Worm (Caenorhabditis elegans) whole organism, late embryonic: ENCODE measurements around the gene nhr-148.
A peak's percentile ranks its signal among the peaks of the same experiment; 100 is the strongest.

ENCODE experiments used
- C08G9.2 ChIP-seq: sonication (generic microtip); optimal IDR thresholded peaks from 2 replicates; lab custom pipeline; 2016; ENCODE audit warnings: mild to moderate bottlenecking, missing genetic modification characterization, moderate library complexity, missing compliant biosample characterization
- C38D4.7 ChIP-seq: fragments of 200-800 bp; sonication (Bioruptor generic); optimal IDR thresholded peaks from 2 replicates; lab custom pipeline; 2018; ENCODE audit warnings: mild to moderate bottlenecking, missing genetic modification characterization, moderate library complexity, missing compliant biosample characterization
- F13H6.1 ChIP-seq: sonication (generic microtip); optimal IDR thresholded peaks from 2 replicates; lab custom pipeline; 2016; ENCODE audit warnings: missing genetic modification characterization, missing compliant biosample characterization
- Y22D7AL.16 ChIP-seq: sonication (generic microtip); optimal IDR thresholded peaks from 2 replicates; lab custom pipeline; 2016; ENCODE audit warnings: missing genetic modification characterization, missing compliant biosample characterization
- ahr-1 ChIP-seq: sonication (generic microtip); optimal IDR thresholded peaks from 2 replicates; lab custom pipeline; 2016; ENCODE audit warnings: missing genetic modification characterization, missing compliant biosample characterization
- ceh-19 ChIP-seq: fragments of 200-800 bp; sonication (Bioruptor generic); optimal IDR thresholded peaks from 2 replicates; lab custom pipeline; 2018; ENCODE audit warnings: mild to moderate bottlenecking, missing genetic modification characterization, missing compliant biosample characterization
- ceh-22 ChIP-seq: sonication (generic microtip); optimal IDR thresholded peaks from 2 replicates; lab custom pipeline; 2017; ENCODE audit warnings: missing biosample characterization, missing genetic modification characterization
- ceh-45 ChIP-seq: fragments of 200-800 bp; sonication (Bioruptor generic); IDR thresholded peaks from 2 replicates; pipeline ENCODE4 v1.3.6; 2022; ENCODE audit warnings: missing genetic modification reagents, missing genetic modification characterization, missing compliant biosample characterization
- ceh-6 ChIP-seq: fragments of 200-800 bp; sonication (Bioruptor generic); optimal IDR thresholded peaks from 2 replicates; lab custom pipeline; 2018; ENCODE audit warnings: mild to moderate bottlenecking, missing genetic modification characterization, missing compliant biosample characterization
- ceh-9 ChIP-seq: sonication (generic microtip); optimal IDR thresholded peaks from 2 replicates; lab custom pipeline; 2016; ENCODE audit warnings: mild to moderate bottlenecking, missing genetic modification characterization, inconsistent platforms, missing compliant biosample characterization
- dmd-4 ChIP-seq: sonication (generic microtip); optimal IDR thresholded peaks from 2 replicates; lab custom pipeline; 2016; ENCODE audit warnings: borderline replicate concordance, missing genetic modification characterization, missing compliant biosample characterization
- elt-2 ChIP-seq: sonication (generic microtip); optimal IDR thresholded peaks from 2 replicates; lab custom pipeline; 2016; ENCODE audit warnings: missing genetic modification reagents, missing genetic modification characterization, missing compliant biosample characterization
- elt-4 ChIP-seq: sonication (generic microtip); optimal IDR thresholded peaks from 2 replicates; lab custom pipeline; 2016; ENCODE audit warnings: missing genetic modification characterization, missing compliant biosample characterization
- ets-4 ChIP-seq: sonication (generic microtip); optimal IDR thresholded peaks from 2 replicates; lab custom pipeline; 2016; ENCODE audit warnings: missing genetic modification characterization, missing compliant biosample characterization
- eyg-1 ChIP-seq: sonication (generic microtip); optimal IDR thresholded peaks from 2 replicates; lab custom pipeline; 2016; ENCODE audit warnings: missing genotype, missing genetic modification characterization, missing compliant biosample characterization
- fax-1 ChIP-seq: sonication (generic microtip); optimal IDR thresholded peaks from 2 replicates; lab custom pipeline; 2016; ENCODE audit warnings: missing genotype, missing genetic modification characterization, missing compliant biosample characterization
- gmeb-2 ChIP-seq: sonication (generic microtip); optimal IDR thresholded peaks from 2 replicates; lab custom pipeline; 2016; ENCODE audit warnings: missing genetic modification characterization, inconsistent platforms, missing compliant biosample characterization
- hlh-15 ChIP-seq: sonication (generic microtip); optimal IDR thresholded peaks from 2 replicates; lab custom pipeline; 2016; ENCODE audit warnings: missing genetic modification characterization, missing compliant biosample characterization
- hlh-30 ChIP-seq: sonication (generic microtip); optimal IDR thresholded peaks from 2 replicates; lab custom pipeline; 2017; ENCODE audit warnings: antibody characterized with exemption, missing genetic modification characterization, missing compliant biosample characterization; ENCODE audit not compliant: insufficient read depth
- lin-11 ChIP-seq: fragments of 200-800 bp; sonication (Bioruptor generic); optimal IDR thresholded peaks from 2 replicates; lab custom pipeline; 2018; ENCODE audit warnings: mild to moderate bottlenecking, missing genetic modification characterization, missing compliant biosample characterization
- mec-3 ChIP-seq: sonication (generic microtip); optimal IDR thresholded peaks from 2 replicates; lab custom pipeline; 2016; ENCODE audit warnings: borderline replicate concordance, missing genetic modification characterization, missing compliant biosample characterization
- pag-3 ChIP-seq: sonication (generic microtip); optimal IDR thresholded peaks from 2 replicates; lab custom pipeline; 2016; ENCODE audit warnings: missing compliant biosample characterization, missing genetic modification characterization, borderline replicate concordance
- pax-1 ChIP-seq: fragments of 150-350 bp; optimal IDR thresholded peaks from 2 replicates; lab custom pipeline; 2014; ENCODE audit warnings: missing biosample characterization, missing genetic modification characterization
- pha-2 ChIP-seq: sonication (generic microtip); optimal IDR thresholded peaks from 2 replicates; lab custom pipeline; 2017; ENCODE audit warnings: mild to moderate bottlenecking, missing genetic modification characterization, missing compliant biosample characterization
- pha-4 ChIP-seq: fragments of 150-350 bp; optimal IDR thresholded peaks from 2 replicates; lab custom pipeline; 2018; ENCODE audit warnings: missing biosample characterization, missing genetic modification reagents, missing genetic modification characterization
- pros-1 ChIP-seq: fragments of 150-350 bp; optimal IDR thresholded peaks from 2 replicates; lab custom pipeline; 2014; ENCODE audit warnings: missing biosample characterization, missing genetic modification reagents, missing genetic modification characterization
- rnt-1 ChIP-seq: sonication (generic microtip); optimal IDR thresholded peaks from 2 replicates; lab custom pipeline; 2016; ENCODE audit warnings: missing genetic modification characterization, missing compliant biosample characterization
- sox-4 ChIP-seq: sonication (generic microtip); optimal IDR thresholded peaks from 2 replicates; lab custom pipeline; 2017; ENCODE audit warnings: mild to moderate bottlenecking, missing genetic modification characterization, inconsistent platforms, missing compliant biosample characterization
- tbx-2 ChIP-seq: sonication (generic microtip); optimal IDR thresholded peaks from 2 replicates; lab custom pipeline; 2016; ENCODE audit warnings: missing genetic modification characterization, missing compliant biosample characterization
- ttx-3 ChIP-seq: sonication (generic microtip); optimal IDR thresholded peaks from 2 replicates; lab custom pipeline; 2016; ENCODE audit warnings: missing genetic modification reagents, missing genetic modification characterization, missing compliant biosample characterization
- unc-42 ChIP-seq: sonication (generic microtip); optimal IDR thresholded peaks from 2 replicates; lab custom pipeline; 2016; ENCODE audit warnings: missing genotype, missing genetic modification characterization, missing compliant biosample characterization
- unc-55 ChIP-seq: sonication (generic microtip); optimal IDR thresholded peaks from 2 replicates; lab custom pipeline; 2017; ENCODE audit warnings: missing biosample characterization, missing genetic modification reagents, missing genetic modification characterization
- unc-86 ChIP-seq: sonication (generic microtip); optimal IDR thresholded peaks from 2 replicates; lab custom pipeline; 2016; ENCODE audit warnings: missing genetic modification characterization, missing compliant biosample characterization

nhr-148 gene

ce11 chrV:7355464-7355863, 13.5 kb downstream of the nhr-148 start, which contains the start of gene tag-293:
TSS of gene tag-293 (minus strand) at chrV:7355564.
- TF ChIP-seq C08G9.2 (tag; lab: Kevin White, UChicago) (no peak), lin-11 (no peak), ceh-19 (GFP tag; lab: Kevin White, UChicago) (no peak), eyg-1 (tag; lab: Kevin White, UChicago) (no peak), hlh-30 (tag; lab: Kevin White, UChicago) (no peak), unc-86 (no peak), Y22D7AL.16 (tag; lab: Kevin White, UChicago) (no peak), unc-42 (no peak), ceh-6 (GFP tag; lab: Kevin White, UChicago) (no peak), ahr-1 (no peak), elt-4 (tag; lab: Kevin White, UChicago) (no peak), dmd-4 (tag; lab: Kevin White, UChicago) (no peak), rnt-1 (tag; lab: Kevin White, UChicago) (no peak), mec-3 (tag; lab: Kevin White, UChicago) (no peak), fax-1 (tag; lab: Kevin White, UChicago) (no peak), sox-4 (tag; lab: Kevin White, UChicago) (no peak)

- TF ChIP-seq tbx-2 (tag; lab: Kevin White, UChicago) (no peak), ceh-45 (GFP tag; lab: Robert Waterston, UW) (no peak), hlh-30 (tag; lab: Kevin White, UChicago) (no peak), elt-2 (no peak), ceh-9 (tag; lab: Kevin White, UChicago) (no peak), rnt-1 (tag; lab: Kevin White, UChicago) (no peak), ttx-3 (tag; lab: Kevin White, UChicago) (no peak), pros-1 (tag; lab: Kevin White, UChicago) (no peak), eyg-1 (tag; lab: Kevin White, UChicago) (no peak), pha-4 (no peak), hlh-15 (no peak), ceh-22 (tag; lab: Kevin White, UChicago) (no peak), ets-4 (tag; lab: Kevin White, UChicago) (no peak), unc-55 (no peak), gmeb-2 (no peak), pha-2 (tag; lab: Kevin White, UChicago) (no peak), lin-11 (no peak)
These were observed 14.7 kb downstream of the nhr-148 start, which contains the start of gene C03G6.21 for ce11 chrV:7356684-7357083. TSS of gene C03G6.21 (minus strand) at chrV:7356784.

ce11 chrV:7357132-7357531, 15.2 kb downstream of the nhr-148 start, which contains the start of gene C03G6.6:
TSS of gene C03G6.6 (plus strand) at chrV:7357432.
- TF ChIP-seq pag-3 (tag; lab: Kevin White, UChicago) (no peak), pax-1 (no peak), unc-55 (no peak)
- TF ChIP-seq, all 69 proteins: peak for 0

ce11 chrV:7361673-7362072, 19.7 kb downstream of the nhr-148 start, which contains the start of gene cyp-35A1:
TSS of gene cyp-35A1 (minus strand) at chrV:7361773.
- TF ChIP-seq C38D4.7 (GFP tag; lab: Kevin White, UChicago) (no peak), F13H6.1 (tag; lab: Kevin White, UChicago) (no peak)

DNA sequence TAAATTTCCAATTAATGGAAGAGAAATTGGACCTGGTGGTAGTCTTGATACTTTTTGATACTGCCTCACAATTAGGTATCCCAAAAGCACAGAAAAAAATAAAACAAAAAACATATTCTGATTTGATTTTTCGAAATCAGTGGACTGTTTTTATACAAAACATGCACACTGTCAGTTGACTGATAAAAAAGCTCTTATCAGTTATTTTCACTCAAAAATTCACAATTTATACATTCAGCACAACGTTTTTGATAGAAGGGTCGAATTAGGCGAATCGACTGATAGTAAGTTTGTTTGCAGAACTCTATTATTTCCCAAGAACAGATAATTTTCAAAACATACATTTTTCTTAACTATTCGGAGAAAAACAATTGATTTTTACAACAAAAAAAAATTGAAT, 22.1 kb downstream of the nhr-148 start, which contains the start of gene cyp-35A2:
cyp-35A2 (minus strand) TSS at position 124 of the 400 bp plus-strand sequence.
- TF ChIP-seq ahr-1 (no peak), elt-2 (peak; percentile 64)
